Fruit fly (Drosophila melanogaster) whole organism, adult: ENCODE results near the gene Calr.

Source experiments
- CG11617 ChIP-seq: fragments of 200-800 bp; sonication (Bioruptor generic); optimal IDR thresholded peaks from 2 replicates; lab custom pipeline; 2017; ENCODE audit warnings: mild to moderate bottlenecking, missing biosample characterization, missing genetic modification reagents, missing genetic modification characterization
- CG12768 ChIP-seq: fragments of 200-800 bp; sonication (Bioruptor generic); optimal IDR thresholded peaks from 2 replicates; lab custom pipeline; 2017; ENCODE audit warnings: missing biosample characterization, missing genetic modification characterization, mild to moderate bottlenecking, moderate library complexity, missing genetic modification reagents
- CG14711 ChIP-seq: fragments of 200-800 bp; sonication (Bioruptor generic); optimal IDR thresholded peaks from 2 replicates; lab custom pipeline; 2018; ENCODE audit warnings: missing biosample characterization, mild to moderate bottlenecking, missing genetic modification characterization, moderate library complexity
- CG1620 ChIP-seq: fragments of 200-800 bp; sonication (Bioruptor generic); optimal IDR thresholded peaks from 2 replicates; lab custom pipeline; 2016; ENCODE audit warnings: missing biosample characterization, missing genetic modification characterization
- CG33017 ChIP-seq: fragments of 200-800 bp; sonication (Bioruptor generic); optimal IDR thresholded peaks from 2 replicates; lab custom pipeline; 2018; ENCODE audit warnings: missing biosample characterization, mild to moderate bottlenecking, missing genetic modification characterization, moderate library complexity
- CG5204 ChIP-seq: fragments of 200-800 bp; sonication (Bioruptor generic); optimal IDR thresholded peaks from 2 replicates; lab custom pipeline; 2016; ENCODE audit warnings: missing biosample characterization, missing genetic modification characterization
- CG7045 ChIP-seq: fragments of 200-800 bp; sonication (Bioruptor generic); optimal IDR thresholded peaks from 2 replicates; lab custom pipeline; 2017; ENCODE audit warnings: missing biosample characterization, mild to moderate bottlenecking, missing genetic modification characterization
- CG7101 ChIP-seq: fragments of 200-800 bp; sonication (Bioruptor generic); optimal IDR thresholded peaks from 2 replicates; lab custom pipeline; 2018; ENCODE audit warnings: missing biosample characterization, mild to moderate bottlenecking, missing genetic modification characterization, moderate library complexity
- Clk ChIP-seq: fragments of 200-800 bp; sonication (Bioruptor generic); optimal IDR thresholded peaks from 2 replicates; lab custom pipeline; 2017; ENCODE audit warnings: missing biosample characterization, missing genetic modification characterization
- Crg-1 ChIP-seq: fragments of 200-800 bp; sonication (Bioruptor generic); optimal IDR thresholded peaks from 2 replicates; lab custom pipeline; 2016; ENCODE audit warnings: missing biosample characterization, missing genetic modification characterization
- Hr96 ChIP-seq: fragments of 200-800 bp; sonication (Bioruptor generic); optimal IDR thresholded peaks from 2 replicates; lab custom pipeline; 2016; ENCODE audit warnings: missing biosample characterization, missing genetic modification characterization
- Mnt ChIP-seq: fragments of 200-800 bp; sonication (Bioruptor generic); optimal IDR thresholded peaks from 2 replicates; lab custom pipeline; 2016; ENCODE audit warnings: missing biosample characterization, mild to moderate bottlenecking, missing genetic modification characterization
- bab1 ChIP-seq: fragments of 200-800 bp; sonication (Bioruptor generic); optimal IDR thresholded peaks from 3 replicates; lab custom pipeline; 2019; ENCODE audit warnings: missing biosample characterization, mild to moderate bottlenecking, missing genetic modification characterization, moderate library complexity
- cic ChIP-seq: fragments of 200-800 bp; sonication (Bioruptor generic); optimal IDR thresholded peaks from 2 replicates; lab custom pipeline; 2017; ENCODE audit warnings: missing biosample characterization, mild to moderate bottlenecking, missing genetic modification characterization, moderate library complexity
- cnc ChIP-seq, 2 experiments: fragments of >200 bp; optimal IDR thresholded peaks; 2 replicates each; lab custom pipeline; 2017
- kay ChIP-seq: fragments of 200-800 bp; sonication (Bioruptor generic); peaks from one replicate; lab custom pipeline; 2016; ENCODE audit warnings: missing biosample characterization, missing genetic modification characterization, borderline replicate concordance
- ovo ChIP-seq: fragments of 200-800 bp; sonication (Bioruptor generic); optimal IDR thresholded peaks from 2 replicates; lab custom pipeline; 2016; ENCODE audit warnings: missing biosample characterization, missing genetic modification characterization
- pad ChIP-seq: fragments of 200-800 bp; sonication (Bioruptor generic); optimal IDR thresholded peaks from 3 replicates; lab custom pipeline; 2017; ENCODE audit warnings: missing biosample characterization, missing genetic modification characterization, mild to moderate bottlenecking, moderate library complexity, missing genetic modification reagents
- tj ChIP-seq: fragments of 200-800 bp; sonication (Bioruptor generic); optimal IDR thresholded peaks from 3 replicates; lab custom pipeline; 2017; ENCODE audit warnings: missing biosample characterization, mild to moderate bottlenecking, missing genetic modification characterization, moderate library complexity
- toe ChIP-seq: fragments of 200-800 bp; sonication (Bioruptor generic); optimal IDR thresholded peaks from 2 replicates; lab custom pipeline; 2016; ENCODE audit warnings: missing biosample characterization, missing genetic modification characterization

Calr gene

DNA sequence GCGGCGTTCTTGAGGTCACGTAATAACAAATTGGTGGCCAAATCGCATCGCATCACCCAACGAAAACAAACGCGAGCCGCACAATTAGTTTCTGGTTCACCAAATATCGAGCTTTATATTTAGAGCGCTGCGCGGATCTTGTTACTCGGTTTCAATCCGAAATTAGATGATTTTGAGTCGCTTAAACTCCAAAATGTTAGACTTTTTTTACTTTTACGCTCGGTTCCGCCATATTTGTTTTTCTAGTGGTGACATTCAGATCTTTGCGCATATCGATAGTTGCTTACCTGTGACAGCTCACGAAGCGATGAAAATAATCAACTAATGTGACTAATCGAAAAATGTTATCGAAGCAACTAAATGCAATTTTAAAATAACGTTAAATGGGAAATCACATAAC is 6.7 kb upstream of the Calr start, which contains the start of gene Scm:
Gene Scm, minus strand, starts transcription at position 251 of the 400 bp plus-strand sequence.
- TF ChIP-seq CG33017 (tag; lab: Kevin White, UChicago) = no peak
- TF ChIP-seq kay (GFP tag; lab: Kevin White, UChicago) = no peak
- peak; percentile 16 for TF ChIP-seq Mnt (GFP tag; lab: Kevin White, UChicago)
- peak; percentile 55 for TF ChIP-seq bab1 (GFP tag; lab: Kevin White, UChicago)
- TF ChIP-seq CG11617 = no peak
- peak; percentile 15 for TF ChIP-seq CG7101 (tag; lab: Kevin White, UChicago)
- no peak for TF ChIP-seq CG12768 (GFP tag; lab: Kevin White, UChicago)
- TF ChIP-seq CG14711 = peak; percentile 15
- no peak for TF ChIP-seq pad (GFP tag; lab: Kevin White, UChicago)

DNA sequence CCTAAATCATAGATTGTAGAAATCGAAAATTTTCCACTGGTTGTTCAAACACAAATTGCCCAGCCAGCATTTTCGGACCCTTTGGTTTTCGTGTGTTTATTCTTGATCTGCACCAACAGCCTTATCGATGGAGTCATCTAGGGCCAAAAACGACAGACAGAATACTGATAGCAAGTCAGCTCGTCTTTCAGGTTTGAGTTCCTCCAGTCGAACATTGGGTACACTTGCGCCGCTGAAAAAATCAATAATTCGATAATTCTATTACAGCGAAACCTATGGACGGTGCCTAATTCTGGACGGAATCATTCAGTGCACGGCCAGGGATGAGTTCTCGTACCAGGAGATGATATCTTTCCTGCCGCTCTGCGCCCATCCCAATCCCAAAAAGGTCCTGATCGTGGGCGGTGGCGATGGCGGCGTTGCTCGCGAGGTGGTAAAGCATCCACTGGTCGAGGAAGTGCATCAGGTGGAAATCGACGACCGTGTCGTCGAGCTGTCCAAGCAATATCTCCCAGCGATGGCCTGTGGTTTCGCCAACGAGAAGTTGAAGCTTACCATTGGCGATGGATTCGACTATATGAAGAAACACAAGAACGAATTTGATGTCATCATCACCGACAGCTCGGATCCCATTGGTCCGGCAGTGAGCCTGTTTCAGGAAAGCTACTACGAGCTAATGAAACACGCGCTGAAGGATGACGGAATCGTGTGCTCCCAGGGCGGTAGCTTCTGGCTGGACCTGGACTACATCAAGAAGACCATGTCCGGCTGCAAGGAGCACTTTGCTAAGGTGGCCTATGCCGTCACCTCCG is 1.7 kb upstream of the Calr start:
- TF ChIP-seq Hr96 (GFP tag; lab: Kevin White, UChicago) (no peak), tj (GFP tag; lab: Kevin White, UChicago) (peak; percentile 42)

- TF ChIP-seq cnc (optimal IDR thresholded peaks at IDR 0.05; lab: Kevin White, UChicago) (no peak), Mnt (GFP tag; lab: Kevin White, UChicago) (peak; percentile 98), CG1620 (GFP tag; lab: Kevin White, UChicago) (no peak)
Observed at dm6 chr3R:9631564-9631963, 913 bp upstream of the Calr start, which contains the start of gene SpdS. Gene SpdS, plus strand, starts transcription at chr3R:9631641.

dm6 chr3R:9630053-9630632 is 508 bp downstream of the Calr start:
- TF ChIP-seq bab1 (GFP tag; lab: Kevin White, UChicago) (no peak), cnc (optimal IDR thresholded peaks at IDR 0.05; lab: Kevin White, UChicago) (no peak), tj (GFP tag; lab: Kevin White, UChicago) (peak; percentile 74), Mnt (GFP tag; lab: Kevin White, UChicago) (peak; percentile 70), Crg-1 (GFP tag; lab: Kevin White, UChicago) (no peak), CG14711 (no peak), Clk (GFP tag; lab: Kevin White, UChicago) (no peak), CG5204 (GFP tag; lab: Kevin White, UChicago) (no peak), pad (GFP tag; lab: Kevin White, UChicago) (no peak), kay (GFP tag; lab: Kevin White, UChicago) (no peak), toe (GFP tag; lab: Kevin White, UChicago) (no peak), CG1620 (GFP tag; lab: Kevin White, UChicago) (no peak), CG11617 (no peak), cic (GFP tag; lab: Kevin White, UChicago) (peak; percentile 97), CG7045 (GFP tag; lab: Kevin White, UChicago) (no peak), CG7101 (tag; lab: Kevin White, UChicago) (no peak), Hr96 (GFP tag; lab: Kevin White, UChicago) (no peak), CG33017 (tag; lab: Kevin White, UChicago) (no peak), ovo (peak; percentile 49), CG12768 (GFP tag; lab: Kevin White, UChicago) (no peak)

dm6 chr3R:9628607-9629006 is 2.0 kb downstream of the Calr start:
- TF ChIP-seq CG14711 = peak; percentile 88
- TF ChIP-seq CG11617 = no peak
- no peak for TF ChIP-seq Crg-1 (GFP tag; lab: Kevin White, UChicago)
- TF ChIP-seq Mnt (GFP tag; lab: Kevin White, UChicago) = peak; percentile 88
- TF ChIP-seq bab1 (GFP tag; lab: Kevin White, UChicago) = peak; percentile 4

dm6 chr3R:9628036-9628435 is 2.6 kb downstream of the Calr start:
- TF ChIP-seq cic (GFP tag; lab: Kevin White, UChicago) (no peak), tj (GFP tag; lab: Kevin White, UChicago) (no peak), CG7045 (GFP tag; lab: Kevin White, UChicago) (no peak), CG1620 (GFP tag; lab: Kevin White, UChicago) (no peak), CG5204 (GFP tag; lab: Kevin White, UChicago) (no peak), pad (GFP tag; lab: Kevin White, UChicago) (no peak), CG33017 (tag; lab: Kevin White, UChicago) (no peak), Hr96 (GFP tag; lab: Kevin White, UChicago) (no peak), CG12768 (GFP tag; lab: Kevin White, UChicago) (no peak), kay (GFP tag; lab: Kevin White, UChicago) (no peak), CG7101 (tag; lab: Kevin White, UChicago) (no peak), Crg-1 (GFP tag; lab: Kevin White, UChicago) (no peak), CG14711 (no peak), Mnt (GFP tag; lab: Kevin White, UChicago) (no peak), toe (GFP tag; lab: Kevin White, UChicago) (no peak)
